Fruit fly (Drosophila melanogaster): ENCODE data around the gene Samuel.

The Samuel gene

dm6 chr2L:11037583-11038517, 28.9 kb downstream of the Samuel start (continued):
- no peak for TF ChIP-seq sna (GFP tag; IDR thresholded peaks at IDR 0.05; ENCODE audit: partially characterized antibody)
- TF ChIP-seq Atf6 (GFP tag; IDR thresholded peaks at IDR 0.05), result peak; percentile 55; the same call in 1 of the 2 replicates
- TF ChIP-seq vfl (GFP tag; optimal IDR thresholded peaks at IDR 0.05), result peak; percentile 11
- peak; percentile 52; the same call in 1 of the 2 replicates for TF ChIP-seq seq (GFP tag; IDR thresholded peaks at IDR 0.05)
- TF ChIP-seq kni (GFP tag; optimal IDR thresholded peaks at IDR 0.05), result peak; percentile 95
- peak; percentile 17 for TF ChIP-seq ftz-f1 (GFP tag; optimal IDR thresholded peaks at IDR 0.05)
- TF ChIP-seq twi (tag; optimal IDR thresholded peaks at IDR 0.05), result peak; percentile 49
- TF ChIP-seq cad (GFP tag; optimal IDR thresholded peaks at IDR 0.05), result no peak
- TF ChIP-seq Nf-YC (tag; optimal IDR thresholded peaks at IDR 0.05), result no peak
- TF ChIP-seq dmrt99B (tag; optimal IDR thresholded peaks at IDR 0.05), result peak; percentile 50
- no peak for TF ChIP-seq Atf3 (GFP tag; optimal IDR thresholded peaks at IDR 0.05)
- no peak for TF ChIP-seq CG6654 (GFP tag; optimal IDR thresholded peaks at IDR 0.05)
- TF ChIP-seq CG4360 (GFP tag; IDR thresholded peaks at IDR 0.05), result no peak
- no peak for TF ChIP-seq CG17912 (GFP tag; optimal IDR thresholded peaks at IDR 0.05)
- no peak for TF ChIP-seq nerfin-1 (tag; optimal IDR thresholded peaks at IDR 0.05)
- TF ChIP-seq CG3065 (GFP tag; optimal IDR thresholded peaks at IDR 0.05), result no peak
- peak; percentile 13; the same call in 1 of the 2 replicates for TF ChIP-seq Oaz (GFP tag; IDR thresholded peaks at IDR 0.05)
- no peak for TF ChIP-seq NfI (GFP tag; optimal IDR thresholded peaks at IDR 0.05)
- TF ChIP-seq fru (optimal IDR thresholded peaks at IDR 0.05), result no peak
- TF ChIP-seq HLH54F (GFP tag; optimal IDR thresholded peaks at IDR 0.05), result peak; percentile 20
- TF ChIP-seq CG7745 (tag; optimal IDR thresholded peaks at IDR 0.05), result no peak
- TF ChIP-seq ewg (GFP tag; optimal IDR thresholded peaks at IDR 0.05), result peak; percentile 41
- TF ChIP-seq CG10209 (GFP tag; optimal IDR thresholded peaks at IDR 0.05), result peak; percentile 48
- no peak for TF ChIP-seq CG8765 (GFP tag; IDR thresholded peaks at IDR 0.05)
- no peak for TF ChIP-seq CG14441 (GFP tag; IDR thresholded peaks at IDR 0.05)
- no peak for TF ChIP-seq Dbx (GFP tag; IDR thresholded peaks at IDR 0.05)
- TF ChIP-seq fd3F (GFP tag; optimal IDR thresholded peaks at IDR 0.05), result no peak
- peak; percentile 20 for TF ChIP-seq CG3281 (GFP tag; optimal IDR thresholded peaks at IDR 0.05)
- peak; percentile 3 for TF ChIP-seq Myb (GFP tag; optimal IDR thresholded peaks at IDR 0.05)
- TF ChIP-seq CG11085 (GFP tag; IDR thresholded peaks at IDR 0.05), result no peak
- TF ChIP-seq trem (tag; optimal IDR thresholded peaks at IDR 0.05), result peak; percentile 32
- peak; percentile 33 for TF ChIP-seq CG7786 (GFP tag; optimal IDR thresholded peaks at IDR 0.05)
- TF ChIP-seq shn (GFP tag; optimal IDR thresholded peaks at IDR 0.05), result peak; percentile 25
- peak; percentile 44 for TF ChIP-seq CG4282 (GFP tag; optimal IDR thresholded peaks at IDR 0.05)
- TF ChIP-seq CG13123 (GFP tag; optimal IDR thresholded peaks at IDR 0.05), result peak; percentile 38
- peak; percentile 20 for TF ChIP-seq NC2β (GFP tag; optimal IDR thresholded peaks at IDR 0.05)
- no peak for TF ChIP-seq BtbVII (GFP tag; optimal IDR thresholded peaks at IDR 0.05)
- TF ChIP-seq Ets97D (GFP tag; optimal IDR thresholded peaks at IDR 0.05), result no peak
- peak; percentile 2 for TF ChIP-seq jing (GFP tag; optimal IDR thresholded peaks at IDR 0.05)
- TF ChIP-seq Usf (GFP tag; optimal IDR thresholded peaks at IDR 0.05), result peak; percentile 24
- TF ChIP-seq Chrac-16 (GFP tag; optimal IDR thresholded peaks at IDR 0.05), result peak; percentile 52
- no peak for TF ChIP-seq CG7357 (GFP tag; IDR thresholded peaks at IDR 0.05)
- peak; percentile 39 for TF ChIP-seq Hmr (GFP tag; optimal IDR thresholded peaks at IDR 0.05)
- TF ChIP-seq CG10147 (GFP tag; optimal IDR thresholded peaks at IDR 0.05), result peak; percentile 15
- TF ChIP-seq Dad (GFP tag; optimal IDR thresholded peaks at IDR 0.05), result no peak
- TF ChIP-seq ase (GFP tag; IDR thresholded peaks at IDR 0.05), result no peak
- TF ChIP-seq gcm (GFP tag; optimal IDR thresholded peaks at IDR 0.05), result peak; percentile 49
- no peak for TF ChIP-seq ato (GFP tag; IDR thresholded peaks at IDR 0.05; ENCODE audit: partially characterized antibody)
- peak; percentile 33; the same call in 1 of the 2 replicates for TF ChIP-seq rib (GFP tag; IDR thresholded peaks at IDR 0.05)
- TF ChIP-seq ac (GFP tag; optimal IDR thresholded peaks at IDR 0.05), result no peak

Data from whole organism, embryonic.